Fruit fly (Drosophila melanogaster) whole organism, larva: ENCODE measurements around the gene CG43389.
A peak's percentile ranks its signal among the peaks of the same experiment; 100 is the strongest.

Source experiments
- noc ChIP-seq: fragments of 200-800 bp; sonication (Bioruptor generic); optimal IDR thresholded peaks from 3 replicates; lab custom pipeline; 2019; ENCODE audit warnings: missing biosample characterization, mild to moderate bottlenecking, missing genetic modification characterization, moderate library complexity

CG43389 gene

DNA sequence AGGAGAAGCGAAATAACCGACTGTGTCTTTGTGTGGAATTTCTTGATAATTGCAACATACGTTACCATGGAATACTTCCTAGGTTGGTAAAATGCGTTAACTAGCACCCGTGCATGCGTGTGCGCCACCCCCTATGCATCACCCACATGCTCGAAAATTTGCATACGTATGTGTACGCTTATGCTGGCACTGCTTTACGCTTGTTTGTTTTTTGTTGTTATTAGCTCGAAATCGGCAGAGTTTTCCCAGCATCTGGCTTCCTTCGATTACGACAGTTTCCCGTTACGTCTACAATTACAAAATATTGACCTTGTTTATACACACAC is 21.4 kb upstream of the CG43389 start:
- TF ChIP-seq noc (tag; lab: Kevin White, UChicago): no peak

DNA sequence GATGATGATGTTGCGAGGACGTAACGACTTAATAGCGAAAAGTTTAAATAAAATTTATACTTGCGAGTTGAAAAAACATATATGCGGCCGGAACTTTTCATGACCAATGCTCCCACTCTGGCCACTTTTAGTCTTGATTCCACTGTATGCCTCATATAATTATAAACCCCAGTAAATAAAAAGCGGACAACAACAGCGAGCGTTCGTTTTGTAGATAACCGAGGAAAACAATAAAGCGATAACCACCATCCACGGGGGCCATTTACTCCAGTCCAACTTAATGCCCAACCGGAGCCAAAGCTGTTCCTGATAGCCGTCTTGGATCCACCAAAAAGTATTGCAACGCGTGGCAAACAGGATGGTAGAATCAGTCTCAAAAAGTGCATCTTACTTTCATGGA is 11.5 kb upstream of the CG43389 start:
- TF ChIP-seq noc (tag; lab: Kevin White, UChicago): no peak

DNA sequence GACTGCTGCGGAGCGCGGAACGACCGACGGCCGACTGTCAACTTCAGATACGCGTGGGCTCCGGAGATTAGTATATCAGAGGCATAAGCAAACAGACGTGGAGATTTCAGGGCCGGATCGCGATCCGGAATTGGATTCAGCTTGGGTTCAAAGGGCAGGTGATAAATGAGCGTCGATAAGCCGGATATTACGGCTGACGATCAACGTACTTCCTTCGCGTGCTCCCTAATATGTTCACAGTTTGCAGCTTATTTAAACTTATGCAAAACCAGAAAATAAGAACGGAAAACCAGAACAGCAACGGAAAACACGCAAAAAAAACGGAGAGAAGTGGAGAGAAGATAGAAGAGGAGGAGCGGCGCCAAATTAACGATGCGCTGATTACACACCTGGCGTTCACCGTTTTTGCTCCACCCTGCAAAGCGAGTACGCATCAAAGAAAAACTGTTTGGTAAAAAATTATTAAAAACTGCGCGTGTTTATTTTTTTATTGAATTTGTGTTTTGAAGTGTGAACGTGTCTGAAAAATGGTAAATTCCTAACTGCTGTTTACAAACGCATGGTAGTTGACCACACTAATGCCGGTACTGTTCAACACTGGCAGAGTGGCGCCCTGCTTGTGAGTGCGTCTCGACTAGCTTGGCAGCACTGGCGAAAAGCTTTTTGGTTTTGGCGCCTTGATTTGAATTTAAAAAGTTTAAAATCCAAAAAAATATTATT is 8.6 kb upstream of the CG43389 start, which contains the start of gene CG17746:
TSS of gene CG17746 (minus strand) at position 546 of the 720 bp plus-strand sequence.
- TF ChIP-seq noc (tag; lab: Kevin White, UChicago): no peak

dm6 chr3L:3239785-3240596 is 7.8 kb upstream of the CG43389 start:
- peak; percentile 61 for TF ChIP-seq noc (tag; lab: Kevin White, UChicago)

DNA sequence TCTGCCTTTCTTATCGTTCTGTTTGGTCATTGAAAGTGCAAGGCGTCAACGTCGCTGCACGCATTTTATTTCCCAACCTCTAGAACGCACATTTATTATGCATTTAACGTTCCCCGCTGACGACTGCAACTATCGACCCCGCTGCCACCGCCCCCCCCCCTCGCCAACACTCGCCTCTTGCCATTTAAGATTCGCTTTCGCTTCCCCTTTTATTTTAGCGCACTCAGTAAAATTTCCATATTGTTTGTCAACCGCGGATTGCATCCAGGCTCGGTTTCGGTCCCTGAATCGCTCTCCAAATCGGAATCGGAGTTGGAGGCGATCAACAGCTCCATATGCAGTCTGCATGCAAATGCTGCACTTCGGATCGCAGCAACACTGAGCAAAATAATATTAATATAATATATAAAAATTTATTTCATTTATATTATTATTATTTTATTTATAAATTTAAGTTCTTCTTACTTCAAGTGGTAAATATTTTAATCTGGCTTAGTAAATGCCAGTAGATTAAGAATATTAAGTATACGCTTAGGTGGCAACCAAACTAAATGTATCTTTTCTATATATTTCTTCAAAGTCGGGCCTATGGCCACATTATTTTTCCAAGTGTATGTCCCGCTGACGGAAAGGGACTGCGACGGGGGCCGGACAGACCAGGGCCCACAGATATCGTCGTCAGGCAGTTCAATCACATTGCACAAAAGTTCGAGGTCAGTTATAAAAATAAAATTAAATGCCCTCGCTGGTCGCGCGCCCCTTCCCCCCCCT is 7.0 kb upstream of the CG43389 start:
- TF ChIP-seq noc (tag; lab: Kevin White, UChicago): no peak

DNA sequence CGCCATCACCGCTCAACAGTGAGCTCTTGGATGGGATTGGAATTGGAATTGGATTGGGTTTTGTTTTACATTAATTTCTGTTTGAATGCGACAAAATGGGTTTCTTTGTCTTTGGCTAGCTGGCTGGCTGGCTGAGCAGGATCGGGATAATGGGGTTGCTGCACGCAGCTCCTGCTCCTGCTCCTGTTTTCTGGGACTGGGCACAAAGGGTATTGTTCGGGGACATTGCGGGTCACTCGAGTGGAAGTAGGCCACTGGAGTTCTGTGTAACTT is 6.5 kb upstream of the CG43389 start:
- TF ChIP-seq noc (tag; lab: Kevin White, UChicago): no peak

- no peak for TF ChIP-seq noc (tag; lab: Kevin White, UChicago)
Observed at dm6 chr3L:3242121-3243083, 5.4 kb upstream of the CG43389 start.

dm6 chr3L:3244244-3245144 is 3.3 kb upstream of the CG43389 start, which contains the start of gene CG12078:
TSS of gene CG12078 (minus strand) at chr3L:3244294.
- no peak for TF ChIP-seq noc (tag; lab: Kevin White, UChicago)

DNA sequence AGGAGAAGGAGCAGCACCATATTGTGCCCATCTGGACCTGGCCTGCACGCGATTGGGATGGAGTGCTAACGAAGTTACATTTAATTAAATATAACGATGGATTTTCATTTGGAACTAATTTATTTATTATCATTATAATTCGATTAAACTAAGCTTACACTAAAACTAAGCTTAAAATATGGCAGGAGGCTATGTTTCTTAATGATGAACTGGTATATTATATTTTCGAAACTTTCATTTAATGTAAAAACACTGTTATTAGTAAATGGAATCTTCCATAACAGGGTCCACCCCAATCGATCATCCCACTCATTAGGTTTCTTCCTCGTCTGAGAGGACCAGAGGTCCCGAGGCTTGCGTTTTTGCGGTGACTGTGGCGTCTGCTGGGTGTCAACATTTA is 2.6 kb upstream of the CG43389 start:
- no peak for TF ChIP-seq noc (tag; lab: Kevin White, UChicago)

dm6 chr3L:3246378-3247129 is 1.3 kb upstream of the CG43389 start:
- TF ChIP-seq noc (tag; lab: Kevin White, UChicago): no peak

- peak; percentile 83 for TF ChIP-seq noc (tag; lab: Kevin White, UChicago)
Observed at dm6 chr3L:3248714-3249663, 1.2 kb downstream of the CG43389 start.

DNA sequence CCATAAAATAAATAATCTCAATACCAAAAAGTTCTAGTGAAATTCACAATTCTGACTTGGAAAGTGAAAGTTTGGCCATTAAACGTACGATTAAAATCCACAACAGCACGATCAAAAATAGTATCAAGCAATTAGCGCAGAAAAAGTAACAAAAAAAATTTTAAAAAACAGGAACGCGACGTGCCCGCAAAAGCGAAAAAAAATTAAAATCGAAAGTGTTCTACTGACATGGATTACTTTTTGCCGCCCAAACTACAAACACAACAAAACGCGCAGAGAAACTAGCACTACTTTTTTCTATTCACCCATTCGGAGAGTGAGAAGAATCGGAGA is 1.8 kb downstream of the CG43389 start:
- no peak for TF ChIP-seq noc (tag; lab: Kevin White, UChicago)
